Fruit fly (Drosophila melanogaster): ENCODE data around the gene CG6678.

CG6678 gene

dm6 chr3R:21837069-21837977 lies 49.5 kb upstream of the CG6678 start (continued):
- TF ChIP-seq CG3163 (GFP tag; optimal IDR thresholded peaks at IDR 0.05) (no peak), CG11456 (GFP tag; IDR thresholded peaks at IDR 0.05) (no peak), B-H2 (GFP tag; optimal IDR thresholded peaks at IDR 0.05) (no peak), hth (optimal IDR thresholded peaks at IDR 0.05) (no peak), Rx (GFP tag; IDR thresholded peaks at IDR 0.05) (peak; percentile 25; the same call in 1 of the 2 replicates), amos (GFP tag; IDR thresholded peaks at IDR 0.05; ENCODE audit: partially characterized antibody) (no peak), Sry-δ (GFP tag; optimal IDR thresholded peaks at IDR 0.05) (no peak), CG3847 (GFP tag; IDR thresholded peaks at IDR 0.05) (no peak), eve (GFP tag; optimal IDR thresholded peaks at IDR 0.05) (no peak), trem (tag; optimal IDR thresholded peaks at IDR 0.05) (no peak), mam (GFP tag; optimal IDR thresholded peaks at IDR 0.05) (no peak), CG7271 (tag; optimal IDR thresholded peaks at IDR 0.05) (no peak), CG13894 (tag; optimal IDR thresholded peaks at IDR 0.05) (no peak), nerfin-2 (GFP tag; IDR thresholded peaks at IDR 0.05; ENCODE audit: partially characterized antibody) (no peak), pzg (GFP tag; optimal IDR thresholded peaks at IDR 0.05) (no peak), CG12744 (GFP tag; optimal IDR thresholded peaks at IDR 0.05) (no peak), CG11560 (tag; IDR thresholded peaks at IDR 0.05) (no peak), grn (GFP tag; optimal IDR thresholded peaks at IDR 0.05) (no peak), CG1647 (GFP tag; optimal IDR thresholded peaks at IDR 0.05) (no peak), Sin3A (optimal IDR thresholded peaks at IDR 0.05) (no peak), CG8924 (tag; optimal IDR thresholded peaks at IDR 0.05) (peak; percentile 34), E2f2 (GFP tag; IDR thresholded peaks at IDR 0.05) (no peak), CG11247 (GFP tag; IDR thresholded peaks at IDR 0.05) (no peak), Hey (tag; optimal IDR thresholded peaks at IDR 0.05) (no peak), CG10959 (GFP tag; IDR thresholded peaks at IDR 0.05) (no peak), CG17568 (GFP tag; optimal IDR thresholded peaks at IDR 0.05) (no peak), salm (tag; optimal IDR thresholded peaks at IDR 0.05) (peak; percentile 26), crc (GFP tag; optimal IDR thresholded peaks at IDR 0.05) (no peak), insv (GFP tag; optimal IDR thresholded peaks at IDR 0.05) (no peak), CG7372 (GFP tag; IDR thresholded peaks at IDR 0.05) (no peak), danr (GFP tag; IDR thresholded peaks at IDR 0.05) (no peak), CG12769 (tag; optimal IDR thresholded peaks at IDR 0.05) (no peak), gce (GFP tag; IDR thresholded peaks at IDR 0.05) (no peak), al (GFP tag; IDR thresholded peaks at IDR 0.05) (no peak), p53 (GFP tag; optimal IDR thresholded peaks at IDR 0.05) (no peak), CG17328 (GFP tag; IDR thresholded peaks at IDR 0.05) (no peak), Atf6 (GFP tag; IDR thresholded peaks at IDR 0.05) (no peak), Opbp (GFP tag; IDR thresholded peaks at IDR 0.05; ENCODE audit: partially characterized antibody) (no peak), Hr78 (GFP tag; optimal IDR thresholded peaks at IDR 0.05) (no peak), CG33213 (GFP tag; optimal IDR thresholded peaks at IDR 0.05) (no peak), exex (tag; optimal IDR thresholded peaks at IDR 0.05) (no peak), Antp (GFP tag; optimal IDR thresholded peaks at IDR 0.05) (no peak), pan (optimal IDR thresholded peaks at IDR 0.05) (no peak), pan (GFP tag; optimal IDR thresholded peaks at IDR 0.05 in 1 of 2, IDR thresholded peaks at IDR 0.05 in 1 of 2) (no peak), dan (GFP tag; IDR thresholded peaks at IDR 0.05) (no peak), Six4 (GFP tag; optimal IDR thresholded peaks at IDR 0.05) (no peak), CG6791 (GFP tag; IDR thresholded peaks at IDR 0.05; ENCODE audit: partially characterized antibody) (no peak), zfh2 (GFP tag; optimal IDR thresholded peaks at IDR 0.05) (no peak), hbn (GFP tag; IDR thresholded peaks at IDR 0.05; ENCODE audit: partially characterized antibody) (no peak), klu (GFP tag; IDR thresholded peaks at IDR 0.05) (no peak), cwo (GFP tag; optimal IDR thresholded peaks at IDR 0.05) (no peak)
